Worm (Caenorhabditis elegans) whole organism, L1 larva: ENCODE results near the gene srh-80.

ENCODE experiments used
- dpl-1 ChIP-seq, 3 experiments: fragments of 150-350 bp in 2 of 3; sonication (generic microtip) in 1 of 3; optimal IDR thresholded peaks; 2 replicates each; lab custom pipeline; 2014 to 2017; ENCODE audit warnings: missing biosample characterization in 3 of 3, missing genetic modification characterization in 3 of 3, missing genetic modification reagents in 3 of 3
- isw-1 ChIP-seq: fragments of 200-800 bp; sonication (Bioruptor generic); IDR thresholded peaks from 2 replicates; pipeline ENCODE4 v1.3.6; 2022; ENCODE audit warnings: missing genetic modification characterization, missing compliant biosample characterization
- unc-62 ChIP-seq: fragments of 150-350 bp; optimal IDR thresholded peaks from 2 replicates; lab custom pipeline; 2014; ENCODE audit warnings: missing biosample characterization, missing genetic modification reagents, missing genetic modification characterization

- TF ChIP-seq unc-62 (GFP tag; lab: Kevin White, UChicago) (no peak), isw-1 (GFP tag; lab: Robert Waterston, UW) (no peak), dpl-1 (GFP tag; optimal IDR thresholded peaks at IDR 0.05; lab: Kevin White, UChicago) (no peak)
These were observed 48.3 kb downstream of the srh-80 start, which contains the start of gene lgc-26 for ce11 chrV:268007-268406.
